Fruit fly (Drosophila melanogaster): ENCODE data around the gene drd.

drd gene

DNA sequence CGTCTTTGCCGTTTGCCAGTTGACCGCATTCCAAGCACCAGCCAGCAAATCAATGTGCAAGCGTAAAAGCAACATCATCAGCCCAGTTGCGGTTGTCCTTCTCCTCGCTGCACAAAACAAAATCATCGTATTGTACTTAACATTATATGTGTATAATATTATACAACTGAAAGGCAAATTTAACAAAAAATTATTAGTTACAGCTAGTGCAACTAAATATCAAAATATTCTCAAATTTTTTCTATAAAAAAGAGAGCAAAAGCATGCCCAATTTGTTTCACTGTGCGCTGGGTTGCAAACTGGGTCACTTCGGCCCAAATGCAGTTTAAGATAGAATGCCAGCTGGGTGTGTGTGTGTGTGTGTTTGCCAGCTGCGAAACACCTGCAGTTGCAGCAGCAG is 30.7 kb downstream of the drd start (continued):
- TF ChIP-seq Blimp-1 (GFP tag; optimal IDR thresholded peaks at IDR 0.05): no peak
- peak; percentile 12 for TF ChIP-seq pdm3 (GFP tag; optimal IDR thresholded peaks at IDR 0.05)
- no peak for TF ChIP-seq CG31627 (GFP tag; optimal IDR thresholded peaks at IDR 0.05)
- TF ChIP-seq Eip78C (GFP tag): peak; percentile 73

DNA sequence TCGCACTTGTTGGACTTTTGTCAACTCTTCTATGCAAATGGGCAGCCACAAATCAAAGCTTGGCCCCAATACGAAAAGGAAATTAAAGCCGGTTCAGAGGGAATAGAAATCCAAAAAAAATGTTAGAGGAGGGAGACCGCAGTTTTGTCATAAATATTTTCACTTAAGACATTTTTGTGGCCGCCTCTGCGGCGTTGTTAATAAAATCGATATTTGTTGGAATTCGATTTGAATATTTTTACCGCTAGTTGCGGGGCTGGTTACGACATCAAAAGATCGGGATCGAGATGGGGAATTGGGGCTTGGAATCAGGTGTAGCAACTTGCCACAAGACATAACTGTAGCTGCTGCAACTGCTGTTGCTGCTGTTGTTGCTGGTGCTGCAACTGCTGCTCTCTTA is 31.7 kb downstream of the drd start:
- TF ChIP-seq achi (GFP tag; optimal IDR thresholded peaks at IDR 0.05): no peak
- TF ChIP-seq CG4318 (GFP tag; optimal IDR thresholded peaks at IDR 0.05): no peak

DNA sequence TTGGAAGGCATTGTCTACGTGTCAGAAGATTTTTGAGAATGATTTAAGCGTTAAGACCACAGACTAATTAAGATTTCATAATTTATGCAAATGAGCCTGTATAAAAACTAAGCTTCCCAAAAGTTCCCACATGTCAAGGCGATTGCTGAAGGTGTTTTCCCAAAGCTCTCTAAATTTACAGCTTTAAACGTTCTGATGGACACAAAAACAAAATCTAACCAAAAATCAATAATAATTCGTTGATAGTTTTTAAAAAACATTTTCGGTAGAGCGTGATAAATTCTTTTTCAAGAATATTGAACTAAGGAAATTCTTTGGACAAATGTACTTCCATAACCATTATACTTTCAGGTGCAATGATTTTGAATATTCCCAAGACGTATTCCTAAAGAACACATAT is 36.5 kb downstream of the drd start:
- no peak for TF ChIP-seq CG6854 (GFP tag; optimal IDR thresholded peaks at IDR 0.05)
- TF ChIP-seq CG11902 (GFP tag; optimal IDR thresholded peaks at IDR 0.05): no peak
- no peak for TF ChIP-seq CG8319 (GFP tag; optimal IDR thresholded peaks at IDR 0.05)
- no peak for TF ChIP-seq topi (GFP tag; optimal IDR thresholded peaks at IDR 0.05)
- peak; percentile 67 for TF ChIP-seq Eip78C (GFP tag)
- TF ChIP-seq svp (GFP tag): peak; percentile 23
- TF ChIP-seq Eip75B (GFP tag; optimal IDR thresholded peaks at IDR 0.05): no peak
- TF ChIP-seq Sox102F (GFP tag; optimal IDR thresholded peaks at IDR 0.05): no peak
- no peak for TF ChIP-seq net (GFP tag; optimal IDR thresholded peaks at IDR 0.05)
- no peak for TF ChIP-seq CG11762 (GFP tag; optimal IDR thresholded peaks at IDR 0.05; ENCODE audit: insufficient read depth)
- TF ChIP-seq CG15336 (GFP tag; IDR thresholded peaks at IDR 0.05): no peak
- TF ChIP-seq fkh (GFP tag; optimal IDR thresholded peaks at IDR 0.05): no peak
- no peak for TF ChIP-seq Sox14 (GFP tag; optimal IDR thresholded peaks at IDR 0.05)
- no peak for TF ChIP-seq Blimp-1 (GFP tag; optimal IDR thresholded peaks at IDR 0.05)
- TF ChIP-seq CG32006 (GFP tag; optimal IDR thresholded peaks at IDR 0.05): peak; percentile 39
- TF ChIP-seq Ets21C (GFP tag; optimal IDR thresholded peaks at IDR 0.05): no peak
- TF ChIP-seq fd85E (GFP tag; optimal IDR thresholded peaks at IDR 0.05): no peak
- TF ChIP-seq esn (GFP tag; optimal IDR thresholded peaks at IDR 0.05): peak; percentile 33
- TF ChIP-seq CG16779 (tag; optimal IDR thresholded peaks at IDR 0.05): no peak
- TF ChIP-seq vri (GFP tag; optimal IDR thresholded peaks at IDR 0.05): no peak
- no peak for TF ChIP-seq Sox15 (GFP tag; optimal IDR thresholded peaks at IDR 0.05)
- TF ChIP-seq CG9139 (GFP tag; optimal IDR thresholded peaks at IDR 0.05): no peak

DNA sequence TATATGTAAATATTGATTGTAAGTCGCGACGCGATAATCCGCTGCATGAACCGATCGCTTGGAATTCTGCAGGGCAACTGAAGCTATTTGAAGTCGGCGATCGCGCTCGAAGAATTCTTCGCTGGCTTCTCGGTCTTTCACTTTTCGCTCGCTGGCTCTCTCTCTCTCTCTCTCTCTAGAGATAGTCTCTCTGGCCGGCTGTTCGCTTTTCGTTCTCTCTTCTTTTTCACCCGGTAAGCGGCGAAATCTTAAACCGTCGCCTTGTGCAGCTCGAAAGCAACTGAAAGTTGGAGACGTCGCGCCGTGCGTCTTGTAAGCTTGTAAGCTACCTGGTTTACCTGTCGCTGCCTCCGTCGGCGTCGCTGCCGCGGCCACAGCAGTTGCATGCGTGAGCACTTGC is 37.4 kb downstream of the drd start, which contains the start of gene CG9095:
Gene CG9095, minus strand, starts transcription at position 285 of the 400 bp plus-strand sequence.
- TF ChIP-seq CG11294 (GFP tag; IDR thresholded peaks at IDR 0.05) (no peak), achi (GFP tag; optimal IDR thresholded peaks at IDR 0.05) (no peak), Eip93F (GFP tag; optimal IDR thresholded peaks at IDR 0.05) (no peak), CG11762 (GFP tag; optimal IDR thresholded peaks at IDR 0.05; ENCODE audit: insufficient read depth) (no peak), Hr39 (GFP tag; optimal IDR thresholded peaks at IDR 0.05) (no peak), CG3919 (GFP tag; optimal IDR thresholded peaks at IDR 0.05) (peak; percentile 10), ss (GFP tag; optimal IDR thresholded peaks at IDR 0.05) (no peak), Hr38 (GFP tag; optimal IDR thresholded peaks at IDR 0.05) (no peak), CG6276 (GFP tag; optimal IDR thresholded peaks at IDR 0.05) (no peak), Eip75B (GFP tag; optimal IDR thresholded peaks at IDR 0.05) (peak; percentile 17), topi (GFP tag; optimal IDR thresholded peaks at IDR 0.05) (no peak), Lpt (GFP tag; optimal IDR thresholded peaks at IDR 0.05) (no peak), CG10631 (GFP tag; optimal IDR thresholded peaks at IDR 0.05) (no peak), cyc (GFP tag; optimal IDR thresholded peaks at IDR 0.05) (no peak), CG7368 (GFP tag; optimal IDR thresholded peaks at IDR 0.05) (no peak), lz (GFP tag; optimal IDR thresholded peaks at IDR 0.05) (no peak), pdm3 (GFP tag; optimal IDR thresholded peaks at IDR 0.05) (no peak), Ets21C (GFP tag; optimal IDR thresholded peaks at IDR 0.05) (no peak), fkh (GFP tag; optimal IDR thresholded peaks at IDR 0.05) (peak; percentile 42), CG6854 (GFP tag; optimal IDR thresholded peaks at IDR 0.05) (peak; percentile 22), Blimp-1 (GFP tag; optimal IDR thresholded peaks at IDR 0.05) (peak; percentile 22), CG6792 (GFP tag; optimal IDR thresholded peaks at IDR 0.05) (no peak)
